Worm (Caenorhabditis elegans) whole organism, L3 larva: ENCODE data around the gene sel-1.

Experiments
- jun-1 ChIP-seq: fragments of 150-350 bp; optimal IDR thresholded peaks from 2 replicates; lab custom pipeline; 2014; ENCODE audit warnings: missing biosample characterization, missing genetic modification reagents, missing genetic modification characterization
- pqm-1 ChIP-seq: fragments of 150-350 bp; optimal IDR thresholded peaks from 2 replicates; lab custom pipeline; 2017; ENCODE audit warnings: missing biosample characterization, missing genetic modification characterization, inconsistent platforms
- unc-62 ChIP-seq: fragments of 150-350 bp; sonication (generic microtip); optimal IDR thresholded peaks from 4 replicates; lab custom pipeline; 2014; ENCODE audit warnings: missing biosample characterization, missing genetic modification reagents, missing genetic modification characterization
- zag-1 ChIP-seq: fragments of 150-350 bp; optimal IDR thresholded peaks from 2 replicates; lab custom pipeline; 2014; ENCODE audit warnings: missing biosample characterization, missing genetic modification characterization
- ztf-11 ChIP-seq: fragments of 150-350 bp; optimal IDR thresholded peaks from 2 replicates; lab custom pipeline; 2014; ENCODE audit warnings: missing biosample characterization, missing genetic modification characterization

ce11 chrV:12550036-12550626 lies 10.4 kb upstream of the sel-1 start, which contains the start of gene F45D3.3:
- TF ChIP-seq ztf-11 (tag; lab: Kevin White, UChicago) (no peak), zag-1 (tag; lab: Kevin White, UChicago) (no peak), unc-62 (GFP tag; lab: Kevin White, UChicago) (no peak), jun-1 (tag; lab: Kevin White, UChicago) (no peak), pqm-1 (no peak)
